Worm (Caenorhabditis elegans) whole organism, L4/young adult: Measurements from ENCODE around the gene hpo-30.

ENCODE experiments used
- dao-5 ChIP-seq: sonication (generic microtip); optimal IDR thresholded peaks from 2 replicates; lab custom pipeline; 2016; ENCODE audit warnings: missing genotype, missing genetic modification characterization, moderate library complexity, missing compliant biosample characterization
- him-1 ChIP-seq: sonication (generic microtip); optimal IDR thresholded peaks from 2 replicates; lab custom pipeline; 2016; ENCODE audit warnings: missing genotype, missing genetic modification reagents, missing genetic modification characterization, missing compliant biosample characterization

DNA sequence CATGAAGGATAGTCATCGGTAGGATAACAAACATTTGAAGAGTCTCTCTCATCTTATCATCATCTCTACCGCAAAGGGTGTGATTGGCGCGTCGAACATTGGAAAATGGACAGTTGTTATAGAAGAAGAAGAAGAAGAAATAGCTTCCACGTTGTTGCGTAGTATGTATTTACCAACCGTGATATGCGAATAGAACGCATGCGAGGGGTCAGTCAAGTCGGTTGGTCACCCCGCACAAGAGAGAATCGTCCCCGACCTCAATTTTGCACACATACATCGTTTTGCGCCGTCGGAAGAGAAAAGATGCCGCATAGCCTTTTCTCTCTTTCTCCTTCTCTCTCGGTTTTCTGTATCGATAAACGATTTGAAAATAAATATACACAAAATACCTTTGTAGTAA, 15.1 kb downstream of the hpo-30 start:
- TF ChIP-seq dao-5 (tag; lab: Kevin White, UChicago): no peak
- TF ChIP-seq him-1 (tag; lab: Kevin White, UChicago): no peak
